In the genomic region with DNA sequence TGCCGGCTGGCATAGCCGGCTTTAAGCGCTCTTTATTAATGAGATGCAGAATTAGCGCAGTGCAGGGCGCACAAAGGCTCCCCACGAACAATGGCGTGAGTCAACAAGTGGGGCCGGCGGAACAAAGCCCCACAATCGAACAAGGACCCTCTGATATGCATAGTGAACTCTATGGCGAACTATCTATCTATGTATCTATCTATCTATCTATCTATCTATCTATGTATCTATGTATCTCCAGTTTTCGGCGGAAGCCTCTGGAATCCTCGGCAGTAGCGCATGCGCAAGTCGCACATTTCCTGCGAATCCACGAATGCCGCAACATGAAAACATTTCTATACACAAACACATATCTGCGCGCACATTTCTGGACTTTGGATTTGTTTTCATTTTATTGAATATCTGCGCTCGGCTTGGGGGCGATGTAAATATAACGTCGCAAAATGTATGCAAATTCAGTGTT, we compare ENCODE assay signal across 5 fruit fly cellular contexts.
TF ChIP-seq lines count a peak whose summit lies in the region.

No protein-coding gene starts in this region.

TF ChIP-seq in whole organism, adult, 20 proteins besides CTCF, POLR2A, EP300 and RAD21 (continued from another document):
- no peak for TF ChIP-seq cnc (optimal IDR thresholded peaks at IDR 0.05; lab: Kevin White, UChicago)

TF ChIP-seq in whole organism, embryonic, 481 proteins besides CTCF, POLR2A, EP300 and RAD21 (continued from another document and continues in another):
- TF ChIP-seq bbx (GFP tag; IDR thresholded peaks at IDR 0.05; lab: Robert Waterston, UW; ENCODE audit: partially characterized antibody) (peak; percentile 31; the same call in 1 of the 2 replicates), CG10321 (GFP tag; IDR thresholded peaks at IDR 0.05; lab: Robert Waterston, UW) (no peak), CG1529 (GFP tag; optimal IDR thresholded peaks at IDR 0.05; lab: Kevin White, UChicago) (no peak), cato (GFP tag; optimal IDR thresholded peaks at IDR 0.05; lab: Kevin White, UChicago; ENCODE audit: borderline replicate concordance) (no peak), sens-2 (GFP tag; IDR thresholded peaks at IDR 0.05; lab: Robert Waterston, UW) (no peak), CG17829 (tag; optimal IDR thresholded peaks at IDR 0.05; lab: Kevin White, UChicago) (no peak), MTF-1 (GFP tag; optimal IDR thresholded peaks at IDR 0.05; lab: Kevin White, UChicago; ENCODE audit: borderline replicate concordance) (no peak), CG4854 (GFP tag; optimal IDR thresholded peaks at IDR 0.05; lab: Kevin White, UChicago) (no peak), CG9817 (tag; optimal IDR thresholded peaks at IDR 0.05; lab: Kevin White, UChicago) (peak; percentile 5), sd (tag; optimal IDR thresholded peaks at IDR 0.05; lab: Kevin White, UChicago) (peak; percentile 65), CG2116 (GFP tag; optimal IDR thresholded peaks at IDR 0.05; lab: Kevin White, UChicago) (no peak), lilli (GFP tag; optimal IDR thresholded peaks at IDR 0.05; lab: Kevin White, UChicago) (peak; percentile 68), CG17385 (GFP tag; optimal IDR thresholded peaks at IDR 0.05; lab: Kevin White, UChicago) (no peak), CG8089 (GFP tag; optimal IDR thresholded peaks at IDR 0.05; lab: Kevin White, UChicago) (no peak), zf30C (GFP tag; optimal IDR thresholded peaks at IDR 0.05; lab: Kevin White, UChicago) (no peak), esg (GFP tag; conservative IDR thresholded peaks at IDR 0.05; lab: Robert Waterston, UW) (no peak; the same call in 1 of the 2 replicates), salm (tag; optimal IDR thresholded peaks at IDR 0.05; lab: Kevin White, UChicago) (no peak), chif (GFP tag; optimal IDR thresholded peaks at IDR 0.05; lab: Kevin White, UChicago) (no peak), CG12659 (GFP tag; optimal IDR thresholded peaks at IDR 0.05; lab: Kevin White, UChicago) (peak; percentile 25), CG33213 (GFP tag; optimal IDR thresholded peaks at IDR 0.05; lab: Kevin White, UChicago) (no peak), gce (GFP tag; IDR thresholded peaks at IDR 0.05; lab: Robert Waterston, UW) (no peak), Vsx1 (GFP tag; optimal IDR thresholded peaks at IDR 0.05; lab: Kevin White, UChicago) (no peak), CG2129 (GFP tag; IDR thresholded peaks at IDR 0.05; lab: Robert Waterston, UW; ENCODE audit: partially characterized antibody) (no peak), ewg (GFP tag; optimal IDR thresholded peaks at IDR 0.05; lab: Kevin White, UChicago) (peak; percentile 65), B-H2 (GFP tag; optimal IDR thresholded peaks at IDR 0.05; lab: Kevin White, UChicago) (no peak), Camta (GFP tag; optimal IDR thresholded peaks at IDR 0.05; lab: Kevin White, UChicago) (no peak), HLHmδ (GFP tag; optimal IDR thresholded peaks at IDR 0.05; lab: Kevin White, UChicago) (no peak), Oaz (GFP tag; IDR thresholded peaks at IDR 0.05; lab: Robert Waterston, UW) (no peak), Asciz (GFP tag; optimal IDR thresholded peaks at IDR 0.05; lab: Kevin White, UChicago) (no peak), sc (optimal IDR thresholded peaks at IDR 0.05; lab: Kevin White, UChicago) (no peak), sc (GFP tag; optimal IDR thresholded peaks at IDR 0.05; lab: Kevin White, UChicago) (no peak)

TF ChIP-seq in whole organism, prepupa, 60 proteins besides CTCF, POLR2A, EP300 and RAD21 (continued from another document and continues in another):
- TF ChIP-seq cyc (GFP tag; optimal IDR thresholded peaks at IDR 0.05; lab: Kevin White, UChicago): peak; percentile 95
- TF ChIP-seq CG3032 (tag; optimal IDR thresholded peaks at IDR 0.05; lab: Kevin White, UChicago): peak; percentile 88
- peak; percentile 96 for TF ChIP-seq CG6808 (GFP tag; optimal IDR thresholded peaks at IDR 0.05; lab: Kevin White, UChicago)
- TF ChIP-seq CG10631 (GFP tag; optimal IDR thresholded peaks at IDR 0.05; lab: Kevin White, UChicago): peak; percentile 90
- TF ChIP-seq CG34406 (GFP tag; optimal IDR thresholded peaks at IDR 0.05; lab: Kevin White, UChicago): peak; percentile 86
- TF ChIP-seq pdm3 (GFP tag; optimal IDR thresholded peaks at IDR 0.05; lab: Kevin White, UChicago): peak; percentile 91
- TF ChIP-seq spab (GFP tag; optimal IDR thresholded peaks at IDR 0.05; lab: Kevin White, UChicago): peak; percentile 95
- peak; percentile 87 for TF ChIP-seq Blimp-1 (GFP tag; optimal IDR thresholded peaks at IDR 0.05; lab: Kevin White, UChicago)
- TF ChIP-seq dac (GFP tag; optimal IDR thresholded peaks at IDR 0.05; lab: Kevin White, UChicago): peak; percentile 90
- peak; percentile 97 for TF ChIP-seq Hr4 (GFP tag; optimal IDR thresholded peaks at IDR 0.05; lab: Kevin White, UChicago)
- TF ChIP-seq CG8632 (GFP tag; optimal IDR thresholded peaks at IDR 0.05; lab: Kevin White, UChicago): peak; percentile 79
- TF ChIP-seq CG16779 (tag; optimal IDR thresholded peaks at IDR 0.05; lab: Kevin White, UChicago): peak; percentile 96
- peak; percentile 84 for TF ChIP-seq acj6 (GFP tag; optimal IDR thresholded peaks at IDR 0.05; lab: Kevin White, UChicago)
- TF ChIP-seq CG11762 (GFP tag; optimal IDR thresholded peaks at IDR 0.05; lab: Kevin White, UChicago; ENCODE audit: insufficient read depth): peak; percentile 87
- TF ChIP-seq CG6792 (GFP tag; optimal IDR thresholded peaks at IDR 0.05; lab: Kevin White, UChicago): peak; percentile 87
- peak; percentile 92 for TF ChIP-seq CG4318 (GFP tag; optimal IDR thresholded peaks at IDR 0.05; lab: Kevin White, UChicago)
- peak; percentile 98 for TF ChIP-seq Sox14 (GFP tag; optimal IDR thresholded peaks at IDR 0.05; lab: Kevin White, UChicago)
- peak; percentile 98 for TF ChIP-seq CG32006 (GFP tag; optimal IDR thresholded peaks at IDR 0.05; lab: Kevin White, UChicago)
- TF ChIP-seq vri (GFP tag; optimal IDR thresholded peaks at IDR 0.05; lab: Kevin White, UChicago): peak; percentile 77
- peak; percentile 91 for TF ChIP-seq CG31627 (GFP tag; optimal IDR thresholded peaks at IDR 0.05; lab: Kevin White, UChicago)
- TF ChIP-seq esn (GFP tag; optimal IDR thresholded peaks at IDR 0.05; lab: Kevin White, UChicago): peak; percentile 90
- peak; percentile 99 for TF ChIP-seq svp (GFP tag; lab: Kevin White, UChicago)
- peak; percentile 95 for TF ChIP-seq topi (GFP tag; optimal IDR thresholded peaks at IDR 0.05; lab: Kevin White, UChicago)
- peak; percentile 90 for TF ChIP-seq Ets96B (tag; optimal IDR thresholded peaks at IDR 0.05; lab: Kevin White, UChicago)
- TF ChIP-seq Ets21C (GFP tag; optimal IDR thresholded peaks at IDR 0.05; lab: Kevin White, UChicago): peak; percentile 85
- peak; percentile 95 for TF ChIP-seq CG9139 (GFP tag; optimal IDR thresholded peaks at IDR 0.05; lab: Kevin White, UChicago)
- peak; percentile 90 for TF ChIP-seq dsx (GFP tag; optimal IDR thresholded peaks at IDR 0.05; lab: Kevin White, UChicago; ENCODE audit: poor library complexity, severe bottlenecking)
- TF ChIP-seq CG15336 (GFP tag; IDR thresholded peaks at IDR 0.05; lab: Robert Waterston, UW): peak; percentile 95
- peak; percentile 94 for TF ChIP-seq CG8119 (GFP tag; IDR thresholded peaks at IDR 0.05; lab: Robert Waterston, UW)
- peak; percentile 89 for TF ChIP-seq Sox102F (GFP tag; optimal IDR thresholded peaks at IDR 0.05; lab: Kevin White, UChicago)
- peak; percentile 67 for TF ChIP-seq CG8319 (GFP tag; optimal IDR thresholded peaks at IDR 0.05; lab: Kevin White, UChicago)
- peak; percentile 93 for TF ChIP-seq Eip75B (GFP tag; optimal IDR thresholded peaks at IDR 0.05; lab: Kevin White, UChicago)

TF ChIP-seq in whole organism, pupa, 21 proteins besides CTCF, POLR2A, EP300 and RAD21 (continued from another document):
- TF ChIP-seq Ets98B (GFP tag; IDR thresholded peaks at IDR 0.05; lab: Robert Waterston, UW): peak; percentile 89
TF ChIP-seq in whole organism, pupa: peak in this region for 21.

TF ChIP-seq in whole organism, wandering third instar larva, 38 proteins besides CTCF, POLR2A, EP300 and RAD21 (continued from another document):
- TF ChIP-seq dsf (GFP tag; optimal IDR thresholded peaks at IDR 0.05; lab: Kevin White, UChicago; ENCODE audit: borderline replicate concordance) (no peak), CG32264 (GFP tag; optimal IDR thresholded peaks at IDR 0.05; lab: Kevin White, UChicago) (peak; percentile 74), Jra (GFP tag; optimal IDR thresholded peaks at IDR 0.05; lab: Kevin White, UChicago) (no peak), foxo (GFP tag; optimal IDR thresholded peaks at IDR 0.05; lab: Kevin White, UChicago) (peak; percentile 39 to 92), CrebA (GFP tag; optimal IDR thresholded peaks at IDR 0.05; lab: Kevin White, UChicago; ENCODE audit: borderline replicate concordance) (no peak), brk (GFP tag; optimal IDR thresholded peaks at IDR 0.05; lab: Kevin White, UChicago) (no peak), OdsH (GFP tag; optimal IDR thresholded peaks at IDR 0.05; lab: Kevin White, UChicago) (peak; percentile 81), ey (GFP tag; optimal IDR thresholded peaks at IDR 0.05; lab: Kevin White, UChicago) (peak; percentile 92), jim (GFP tag; optimal IDR thresholded peaks at IDR 0.05; lab: Kevin White, UChicago) (no peak), GATAd (GFP tag; optimal IDR thresholded peaks at IDR 0.05; lab: Kevin White, UChicago) (no peak), usp (GFP tag; optimal IDR thresholded peaks at IDR 0.05; lab: Kevin White, UChicago) (no peak), Dif (GFP tag; optimal IDR thresholded peaks at IDR 0.05; lab: Kevin White, UChicago; ENCODE audit: partially characterized antibody) (no peak), lola (GFP tag; optimal IDR thresholded peaks at IDR 0.05; lab: Kevin White, UChicago) (no peak), HLH106 (tag; optimal IDR thresholded peaks at IDR 0.05; lab: Kevin White, UChicago) (peak; percentile 87), Hnf4 (GFP tag; optimal IDR thresholded peaks at IDR 0.05; lab: Kevin White, UChicago) (peak; percentile 85), CG9705 (GFP tag; optimal IDR thresholded peaks at IDR 0.05; lab: Kevin White, UChicago) (peak; percentile 4), Hr78 (GFP tag; optimal IDR thresholded peaks at IDR 0.05; lab: Kevin White, UChicago) (no peak), fru (GFP tag; optimal IDR thresholded peaks at IDR 0.05; lab: Kevin White, UChicago) (peak; percentile 96)
